Fruit fly (Drosophila melanogaster) whole organism, embryonic: Measurements from ENCODE around the gene CG42748.

Experiments used
- CG10321 ChIP-seq: fragments of 200-800 bp; sonication (Bioruptor generic); IDR thresholded peaks from 2 replicates; pipeline ENCODE4 v1.3.6; 2022; ENCODE audit warnings: missing biosample characterization, missing genetic modification characterization
- CG18262 ChIP-seq: fragments of 200-800 bp; optimal IDR thresholded peaks from 3 replicates; lab custom pipeline; 2019; ENCODE audit warnings: missing biosample characterization, mild to moderate bottlenecking, missing genetic modification characterization, moderate library complexity
- CG6683 ChIP-seq: fragments of 200-800 bp; sonication (Bioruptor generic); optimal IDR thresholded peaks from 2 replicates; lab custom pipeline; 2017; ENCODE audit warnings: missing biosample characterization, mild to moderate bottlenecking, missing genetic modification characterization, missing genetic modification reagents
- Dll ChIP-seq: fragments of 200-800 bp; sonication (Bioruptor generic); IDR thresholded peaks from 4 replicates; pipeline ENCODE4 v1.3.6; 2022; ENCODE audit warnings: missing biosample characterization, missing genetic modification characterization; ENCODE audit not compliant: partially characterized antibody
- cad ChIP-seq: fragments of >200 bp; optimal IDR thresholded peaks from 2 replicates; lab custom pipeline; 2017; ENCODE audit warnings: missing biosample characterization, missing genetic modification characterization

- TF ChIP-seq CG6683 (GFP tag; lab: Kevin White, UChicago) = no peak
- no peak for TF ChIP-seq cad (GFP tag; lab: Kevin White, UChicago)
- no peak for TF ChIP-seq CG18262 (tag; lab: Kevin White, UChicago)
- TF ChIP-seq Dll (GFP tag; lab: Robert Waterston, UW) = no peak
- TF ChIP-seq CG10321 (GFP tag; lab: Robert Waterston, UW) = no peak
Observed at dm6 chr2L:22105412-22105811, 25.6 kb upstream of the CG42748 start, which contains the start of gene CG15219.
